In genomic region chr3L:18088027-18088426, dm6 we compare ENCODE assay signal across 6 fruit fly cellular contexts.
TF ChIP-seq lines count a peak whose summit lies in the region.

No protein-coding gene starts in this region.

- peak; percentile 35 to 65 for TF ChIP-seq CTCF in S2 (optimal IDR thresholded peaks at IDR 0.05; lab: Kevin White, UChicago)
- peak; percentile 68 for TF ChIP-seq CTCF in whole organism, embryonic (GFP tag; optimal IDR thresholded peaks at IDR 0.05; lab: Kevin White, UChicago)

TF ChIP-seq in whole organism, adult, 20 proteins besides CTCF, POLR2A, EP300 and RAD21:
- TF ChIP-seq CG14711 (tag; optimal IDR thresholded peaks at IDR 0.05; lab: Kevin White, UChicago) (peak; percentile 16), CG7101 (tag; optimal IDR thresholded peaks at IDR 0.05; lab: Kevin White, UChicago) (no peak), toe (GFP tag; optimal IDR thresholded peaks at IDR 0.05; lab: Kevin White, UChicago) (peak; percentile 21), ovo (GFP tag; optimal IDR thresholded peaks at IDR 0.05; lab: Kevin White, UChicago) (peak; percentile 21)

TF ChIP-seq in whole organism, embryonic, 481 proteins besides CTCF, POLR2A, EP300 and RAD21 (continues in another document):
- TF ChIP-seq nmo (GFP tag; optimal IDR thresholded peaks at IDR 0.05; lab: Kevin White, UChicago): peak; percentile 55
- TF ChIP-seq HLH54F (GFP tag; optimal IDR thresholded peaks at IDR 0.05; lab: Kevin White, UChicago): no peak
- TF ChIP-seq CG15601 (tag; optimal IDR thresholded peaks at IDR 0.05; lab: Kevin White, UChicago): peak; percentile 33
- TF ChIP-seq unpg (GFP tag; optimal IDR thresholded peaks at IDR 0.05; lab: Kevin White, UChicago): peak; percentile 9
- TF ChIP-seq CG32772 (GFP tag; IDR thresholded peaks at IDR 0.05; lab: Robert Waterston, UW): no peak
- TF ChIP-seq chinmo (GFP tag; IDR thresholded peaks at IDR 0.05; lab: Robert Waterston, UW; ENCODE audit: partially characterized antibody): peak; percentile 97
- TF ChIP-seq Ets97D (GFP tag; optimal IDR thresholded peaks at IDR 0.05; lab: Kevin White, UChicago): peak; percentile 78
- peak; percentile 96 for TF ChIP-seq CG2199 (GFP tag; IDR thresholded peaks at IDR 0.05; lab: Robert Waterston, UW)
- no peak for TF ChIP-seq repo (GFP tag; optimal IDR thresholded peaks at IDR 0.05; lab: Kevin White, UChicago)
- no peak for TF ChIP-seq ken (GFP tag; IDR thresholded peaks at IDR 0.05; lab: Robert Waterston, UW)
- TF ChIP-seq gro (GFP tag; optimal IDR thresholded peaks at IDR 0.05; lab: Kevin White, UChicago): peak; percentile 26
- TF ChIP-seq dpn (GFP tag; optimal IDR thresholded peaks at IDR 0.05; lab: Kevin White, UChicago): peak in 1 of 2 experiments; percentile 4
- TF ChIP-seq CG17186 (GFP tag; optimal IDR thresholded peaks at IDR 0.05; lab: Kevin White, UChicago): peak; percentile 43
- no peak for TF ChIP-seq CG1832 (GFP tag; optimal IDR thresholded peaks at IDR 0.05; lab: Kevin White, UChicago)
- TF ChIP-seq croc (GFP tag; conservative IDR thresholded peaks at IDR 0.05; lab: Robert Waterston, UW): no peak
- peak; percentile 6 for TF ChIP-seq dm (GFP tag; optimal IDR thresholded peaks at IDR 0.05; lab: Kevin White, UChicago)
- peak; percentile 25 for TF ChIP-seq gsb-n (tag; optimal IDR thresholded peaks at IDR 0.05; lab: Kevin White, UChicago)
- TF ChIP-seq knrl (GFP tag; IDR thresholded peaks at IDR 0.05; lab: Robert Waterston, UW; ENCODE audit: partially characterized antibody): peak; percentile 73
- peak in 1 of 2 experiments; percentile 99 for TF ChIP-seq Eip74EF (GFP tag; optimal IDR thresholded peaks at IDR 0.05; lab: Kevin White, UChicago)
- peak; percentile 34 for TF ChIP-seq CG7839 (tag; optimal IDR thresholded peaks at IDR 0.05; lab: Kevin White, UChicago)
- no peak for TF ChIP-seq pho (GFP tag; optimal IDR thresholded peaks at IDR 0.05; lab: Kevin White, UChicago)

TF ChIP-seq in whole organism, prepupa, 60 proteins besides CTCF, POLR2A, EP300 and RAD21:
- TF ChIP-seq Eip93F (GFP tag; optimal IDR thresholded peaks at IDR 0.05; lab: Kevin White, UChicago) (no peak), Sox14 (GFP tag; optimal IDR thresholded peaks at IDR 0.05; lab: Kevin White, UChicago) (peak; percentile 51), Eip78C (GFP tag; lab: Kevin White, UChicago) (peak; percentile 39), fkh (GFP tag; optimal IDR thresholded peaks at IDR 0.05; lab: Kevin White, UChicago) (peak; percentile 67), CG6808 (GFP tag; optimal IDR thresholded peaks at IDR 0.05; lab: Kevin White, UChicago) (no peak)

TF ChIP-seq in whole organism, pupa, 21 proteins besides CTCF, POLR2A, EP300 and RAD21:
- peak; percentile 50 for TF ChIP-seq EcR (GFP tag; optimal IDR thresholded peaks at IDR 0.05; lab: Kevin White, UChicago)
- no peak for TF ChIP-seq rn (GFP tag; IDR thresholded peaks at IDR 0.05; lab: Robert Waterston, UW)
- TF ChIP-seq CG8301 (tag; optimal IDR thresholded peaks at IDR 0.05; lab: Kevin White, UChicago): no peak
- no peak for TF ChIP-seq CG4496 (GFP tag; IDR thresholded peaks at IDR 0.05; lab: Robert Waterston, UW)
- TF ChIP-seq CG8159 (tag; optimal IDR thresholded peaks at IDR 0.05; lab: Kevin White, UChicago): peak; percentile 17
- no peak for TF ChIP-seq CG15710 (tag; optimal IDR thresholded peaks at IDR 0.05; lab: Kevin White, UChicago)
- no peak for TF ChIP-seq CG10348 (GFP tag; IDR thresholded peaks at IDR 0.05; lab: Robert Waterston, UW)
- TF ChIP-seq gl (tag; optimal IDR thresholded peaks at IDR 0.05; lab: Kevin White, UChicago): no peak
- peak; percentile 96 for TF ChIP-seq D1 (tag; optimal IDR thresholded peaks at IDR 0.05; lab: Kevin White, UChicago)
- TF ChIP-seq CG12605 (GFP tag; IDR thresholded peaks at IDR 0.05; lab: Robert Waterston, UW): no peak

TF ChIP-seq in whole organism, wandering third instar larva, 38 proteins besides CTCF, POLR2A, EP300 and RAD21:
- peak; percentile 88 for TF ChIP-seq N (GFP tag; optimal IDR thresholded peaks at IDR 0.05; lab: Kevin White, UChicago)
- TF ChIP-seq rgr (GFP tag; optimal IDR thresholded peaks at IDR 0.05; lab: Kevin White, UChicago): no peak
- TF ChIP-seq HLH106 (tag; optimal IDR thresholded peaks at IDR 0.05; lab: Kevin White, UChicago): no peak
- peak; percentile 43 for TF ChIP-seq Myc (optimal IDR thresholded peaks at IDR 0.05; lab: Kevin White, UChicago)
